Worm (Caenorhabditis elegans): ENCODE measurements around the gene mam-2.

- TF ChIP-seq snpc-4 (tag; optimal IDR thresholded peaks at IDR 0.05) (no peak), pha-4 (tag; optimal IDR thresholded peaks at IDR 0.05) (no peak), nhr-2 (tag; optimal IDR thresholded peaks at IDR 0.05) (no peak), lin-13 (tag; optimal IDR thresholded peaks at IDR 0.05) (no peak), nhr-76 (tag; optimal IDR thresholded peaks at IDR 0.05) (no peak), flh-1 (GFP tag; optimal IDR thresholded peaks at IDR 0.05) (no peak), sptf-1 (tag; optimal IDR thresholded peaks at IDR 0.05) (no peak)
Observed at ce11 chrIV:10001748-10002147, 18.8 kb downstream of the mam-2 start, which contains the start of gene C47E12.3.

All from whole organism, mixed stage, embryonic.